Worm (Caenorhabditis elegans): ENCODE results near the gene glb-9.

- TF ChIP-seq ref-1 (GFP tag; conservative IDR thresholded peaks at IDR 0.05) (no peak), ztf-23 (GFP tag; IDR thresholded peaks at IDR 0.05) (no peak), med-1 (GFP tag; optimal IDR thresholded peaks at IDR 0.05; ENCODE audit: insufficient read depth) (no peak), T22C8.4 (GFP tag; IDR thresholded peaks at IDR 0.05) (no peak), ztf-29 (GFP tag; IDR thresholded peaks at IDR 0.05) (no peak), cog-1 (tag; optimal IDR thresholded peaks at IDR 0.05) (no peak), flt-1 (GFP tag; IDR thresholded peaks at IDR 0.05) (no peak)
Observed at ce11 chrII:7562616-7563015, 43.5 kb upstream of the glb-9 start.
